Fruit fly (Drosophila melanogaster) whole organism, adult: ENCODE data around the gene CG13670.

Experiments used
- CG14711 ChIP-seq: fragments of 200-800 bp; sonication (Bioruptor generic); optimal IDR thresholded peaks from 2 replicates; lab custom pipeline; 2018; ENCODE audit warnings: missing biosample characterization, mild to moderate bottlenecking, missing genetic modification characterization, moderate library complexity
- CG1620 ChIP-seq: fragments of 200-800 bp; sonication (Bioruptor generic); optimal IDR thresholded peaks from 2 replicates; lab custom pipeline; 2016; ENCODE audit warnings: missing biosample characterization, missing genetic modification characterization
- CG33017 ChIP-seq: fragments of 200-800 bp; sonication (Bioruptor generic); optimal IDR thresholded peaks from 2 replicates; lab custom pipeline; 2018; ENCODE audit warnings: missing biosample characterization, mild to moderate bottlenecking, missing genetic modification characterization, moderate library complexity
- CG5204 ChIP-seq: fragments of 200-800 bp; sonication (Bioruptor generic); optimal IDR thresholded peaks from 2 replicates; lab custom pipeline; 2016; ENCODE audit warnings: missing biosample characterization, missing genetic modification characterization
- Clk ChIP-seq: fragments of 200-800 bp; sonication (Bioruptor generic); optimal IDR thresholded peaks from 2 replicates; lab custom pipeline; 2017; ENCODE audit warnings: missing biosample characterization, missing genetic modification characterization
- Crg-1 ChIP-seq: fragments of 200-800 bp; sonication (Bioruptor generic); optimal IDR thresholded peaks from 2 replicates; lab custom pipeline; 2016; ENCODE audit warnings: missing biosample characterization, missing genetic modification characterization
- Mnt ChIP-seq: fragments of 200-800 bp; sonication (Bioruptor generic); optimal IDR thresholded peaks from 2 replicates; lab custom pipeline; 2016; ENCODE audit warnings: missing biosample characterization, mild to moderate bottlenecking, missing genetic modification characterization
- bab1 ChIP-seq: fragments of 200-800 bp; sonication (Bioruptor generic); optimal IDR thresholded peaks from 3 replicates; lab custom pipeline; 2019; ENCODE audit warnings: missing biosample characterization, mild to moderate bottlenecking, missing genetic modification characterization, moderate library complexity
- cic ChIP-seq: fragments of 200-800 bp; sonication (Bioruptor generic); optimal IDR thresholded peaks from 2 replicates; lab custom pipeline; 2017; ENCODE audit warnings: missing biosample characterization, mild to moderate bottlenecking, missing genetic modification characterization, moderate library complexity
- kay ChIP-seq: fragments of 200-800 bp; sonication (Bioruptor generic); peaks from one replicate; lab custom pipeline; 2016; ENCODE audit warnings: missing biosample characterization, missing genetic modification characterization, borderline replicate concordance
- ovo ChIP-seq: fragments of 200-800 bp; sonication (Bioruptor generic); optimal IDR thresholded peaks from 2 replicates; lab custom pipeline; 2016; ENCODE audit warnings: missing biosample characterization, missing genetic modification characterization
- toe ChIP-seq: fragments of 200-800 bp; sonication (Bioruptor generic); optimal IDR thresholded peaks from 2 replicates; lab custom pipeline; 2016; ENCODE audit warnings: missing biosample characterization, missing genetic modification characterization

DNA sequence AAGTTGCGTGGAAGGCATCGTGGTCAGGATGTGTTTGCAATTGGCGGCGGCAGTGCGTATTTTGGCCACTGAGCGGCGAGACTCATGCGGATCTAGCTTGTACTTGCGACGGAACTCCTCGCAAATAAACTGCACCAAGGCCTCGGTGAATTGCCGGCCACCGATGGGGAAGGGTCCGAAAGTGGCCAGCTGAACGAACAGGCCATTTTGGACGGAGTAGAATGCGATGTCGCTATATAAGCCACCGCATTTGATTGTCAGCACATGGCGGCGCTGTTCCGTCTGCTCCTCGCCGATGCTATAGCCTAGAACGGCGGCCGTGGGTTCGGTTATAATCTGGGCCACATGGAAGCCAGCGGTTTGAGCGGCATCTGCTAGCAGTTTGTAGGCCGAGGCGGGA is 24.6 kb downstream of the CG13670 start:
- TF ChIP-seq Clk (GFP tag; lab: Kevin White, UChicago) (no peak), CG14711 (tag; lab: Kevin White, UChicago) (no peak), bab1 (GFP tag; lab: Kevin White, UChicago) (no peak), cic (GFP tag; lab: Kevin White, UChicago) (no peak), kay (GFP tag; lab: Kevin White, UChicago) (no peak), CG5204 (GFP tag; lab: Kevin White, UChicago) (no peak), toe (GFP tag; lab: Kevin White, UChicago) (no peak), CG33017 (tag; lab: Kevin White, UChicago) (no peak), ovo (GFP tag; lab: Kevin White, UChicago) (no peak), Crg-1 (GFP tag; lab: Kevin White, UChicago) (no peak), Mnt (GFP tag; lab: Kevin White, UChicago) (no peak), CG1620 (GFP tag; lab: Kevin White, UChicago) (no peak)
